Worm (Caenorhabditis elegans): ENCODE measurements around the gene F43C11.6.

The F43C11.6 gene

ce11 chrII:2352546-2352945, 10.3 kb downstream of the F43C11.6 start, which contains the start of gene F43C11.10 (continued):
- TF ChIP-seq chd-7 (tag; optimal IDR thresholded peaks at IDR 0.05) = no peak
- no peak for TF ChIP-seq zfh-2 (GFP tag; conservative IDR thresholded peaks at IDR 0.05)

DNA sequence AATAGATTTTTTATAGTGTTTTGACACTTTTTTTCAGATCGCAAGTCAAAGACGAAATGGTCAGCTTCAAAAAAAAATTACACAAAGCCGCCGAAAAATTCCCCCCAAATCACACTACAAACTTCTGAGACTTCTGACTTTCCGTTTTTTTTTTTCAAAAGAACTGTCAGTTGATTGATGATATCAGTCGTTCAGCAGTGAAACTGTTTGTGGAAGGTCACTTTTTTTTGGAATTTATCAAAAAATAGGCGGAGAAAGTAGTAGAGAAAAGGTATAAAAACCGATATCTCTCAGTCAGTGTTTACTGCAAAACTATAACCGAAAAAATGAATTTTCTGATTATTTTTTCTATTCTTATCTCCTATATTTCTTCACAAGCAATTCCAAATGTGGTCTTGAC, 10.8 kb downstream of the F43C11.6 start, which contains the start of gene F43C11.3:
Gene F43C11.3, plus strand, starts transcription at position 301 of the 400 bp plus-strand sequence.
- no peak for TF ChIP-seq mxl-1 (tag; optimal IDR thresholded peaks at IDR 0.05)
- TF ChIP-seq K11D2.4 (GFP tag; IDR thresholded peaks at IDR 0.05) = no peak
- TF ChIP-seq F52B5.7 (tag; optimal IDR thresholded peaks at IDR 0.05) = no peak
- no peak for TF ChIP-seq hlh-26 (GFP tag; conservative IDR thresholded peaks at IDR 0.05)
- no peak for TF ChIP-seq tbx-9 (tag; optimal IDR thresholded peaks at IDR 0.05; ENCODE audit: borderline replicate concordance)
- no peak for TF ChIP-seq Y79H2A.3 (GFP tag; conservative IDR thresholded peaks at IDR 0.05)
- no peak for TF ChIP-seq hrde-1 (tag; optimal IDR thresholded peaks at IDR 0.05; ENCODE audit: borderline replicate concordance)
- no peak for TF ChIP-seq T07F8.4 (tag; optimal IDR thresholded peaks at IDR 0.05)
- TF ChIP-seq lin-26 (GFP tag; IDR thresholded peaks at IDR 0.05) = no peak
- TF ChIP-seq egl-44 (GFP tag; IDR thresholded peaks at IDR 0.05) = no peak
- no peak for TF ChIP-seq die-1 (tag; optimal IDR thresholded peaks at IDR 0.05)

- TF ChIP-seq hmg-20 (GFP tag; IDR thresholded peaks at IDR 0.05) = no peak
Observed at ce11 chrII:2354476-2354875, 12.2 kb downstream of the F43C11.6 start, which contains the start of gene F43C11.2. TSS of gene F43C11.2 (plus strand) at chrII:2354776.

DNA sequence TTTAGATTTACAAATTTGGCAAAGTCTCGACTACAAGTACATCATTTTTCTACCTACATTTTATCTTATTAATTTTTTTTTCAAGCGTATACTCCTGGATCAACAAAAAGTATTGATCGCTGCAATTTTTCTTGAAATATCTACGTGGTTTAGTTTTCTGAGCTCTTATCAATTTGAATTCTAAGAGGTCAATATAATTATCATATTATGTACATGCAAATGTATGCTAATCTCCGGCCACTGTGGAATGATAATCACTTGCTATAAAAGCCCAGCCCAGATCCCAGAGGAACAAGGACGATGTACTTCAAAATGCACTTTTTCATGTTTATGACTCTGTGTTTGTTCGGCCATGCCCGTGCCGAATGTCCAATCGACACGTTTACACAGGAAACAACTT, 14.6 kb downstream of the F43C11.6 start, which contains the start of gene F43C11.1:
Gene F43C11.1, plus strand, starts transcription at position 301 of the 400 bp plus-strand sequence.
- TF ChIP-seq ceh-100 (GFP tag; IDR thresholded peaks at IDR 0.05) (no peak), efl-1 (GFP tag; optimal IDR thresholded peaks at IDR 0.05) (no peak), snpc-4 (GFP tag; optimal IDR thresholded peaks at IDR 0.05) (no peak), snpc-4 (tag; optimal IDR thresholded peaks at IDR 0.05) (no peak), F10E7.11 (tag; optimal IDR thresholded peaks at IDR 0.05) (no peak), zim-3 (tag; optimal IDR thresholded peaks at IDR 0.05) (no peak), let-607 (tag; optimal IDR thresholded peaks at IDR 0.05) (no peak), lin-26 (GFP tag; IDR thresholded peaks at IDR 0.05) (no peak), tbp1 (GFP tag; optimal IDR thresholded peaks at IDR 0.05) (no peak), lin-40 (tag; optimal IDR thresholded peaks at IDR 0.05) (no peak), bed-1 (GFP tag; IDR thresholded peaks at IDR 0.05) (no peak), sea-2 (GFP tag; IDR thresholded peaks at IDR 0.05) (no peak), nhr-179 (tag; optimal IDR thresholded peaks at IDR 0.05) (no peak), bed-2 (GFP tag; IDR thresholded peaks at IDR 0.05) (no peak)

- TF ChIP-seq ztf-28 (GFP tag; IDR thresholded peaks at IDR 0.05) (no peak), gei-17 (GFP tag; optimal IDR thresholded peaks at IDR 0.05) (no peak), attf-3 (GFP tag; conservative IDR thresholded peaks at IDR 0.05) (no peak), repo-1 (tag; optimal IDR thresholded peaks at IDR 0.05) (no peak), ztf-26 (tag; optimal IDR thresholded peaks at IDR 0.05) (no peak), ets-4 (GFP tag; optimal IDR thresholded peaks at IDR 0.05) (no peak), nhr-179 (tag; optimal IDR thresholded peaks at IDR 0.05) (no peak), unc-62 (GFP tag; optimal IDR thresholded peaks at IDR 0.05) (no peak), lin-26 (GFP tag; IDR thresholded peaks at IDR 0.05) (no peak), lsy-27 (tag; optimal IDR thresholded peaks at IDR 0.05; ENCODE audit: borderline replicate concordance, insufficient read depth) (no peak), hsf-1 (GFP tag; IDR thresholded peaks at IDR 0.05) (no peak), let-607 (tag; optimal IDR thresholded peaks at IDR 0.05) (no peak), F23B12.7 (tag; optimal IDR thresholded peaks at IDR 0.05; ENCODE audit: insufficient read depth) (no peak), hmg-1.2 (GFP tag; IDR thresholded peaks at IDR 0.05) (no peak), bed-2 (GFP tag; IDR thresholded peaks at IDR 0.05) (no peak), Y95B8A.8 (GFP tag; IDR thresholded peaks at IDR 0.05) (no peak), madf-8 (GFP tag; conservative IDR thresholded peaks at IDR 0.05) (no peak), T07F8.4 (tag; optimal IDR thresholded peaks at IDR 0.05) (no peak)
Observed at ce11 chrII:2359965-2360364, 17.7 kb downstream of the F43C11.6 start, which contains the start of gene F43C11.16. TSS of gene F43C11.16 (minus strand) at chrII:2360065.
